Worm (Caenorhabditis elegans): ENCODE results near the gene F31F6.3.
A peak's percentile ranks its signal among the peaks of the same experiment; 100 is the strongest.

F31F6.3 gene

ce11 chrX:14881119-14881518 is 8.5 kb upstream of the F31F6.3 start, which contains the start of gene flp-8:
TSS of gene flp-8 (plus strand) at chrX:14881419.
- TF ChIP-seq pes-1 (GFP tag; IDR thresholded peaks at IDR 0.05), result no peak
- no peak for TF ChIP-seq tra-4 (tag; optimal IDR thresholded peaks at IDR 0.05)
- no peak for TF ChIP-seq B0310.2 (tag; optimal IDR thresholded peaks at IDR 0.05)
- TF ChIP-seq hnd-1 (tag; optimal IDR thresholded peaks at IDR 0.05), result no peak
- TF ChIP-seq hmbx-1 (tag; optimal IDR thresholded peaks at IDR 0.05), result no peak
- no peak for TF ChIP-seq sea-1 (GFP tag; conservative IDR thresholded peaks at IDR 0.05)
- no peak for TF ChIP-seq scrt-1 (GFP tag; IDR thresholded peaks at IDR 0.05)
- no peak for TF ChIP-seq ceh-13 (GFP tag; optimal IDR thresholded peaks at IDR 0.05)
- no peak for TF ChIP-seq ceh-36 (tag; optimal IDR thresholded peaks at IDR 0.05)
- TF ChIP-seq hmg-4 (GFP tag; optimal IDR thresholded peaks at IDR 0.05), result no peak
- TF ChIP-seq F13C5.2 (tag; optimal IDR thresholded peaks at IDR 0.05), result no peak
- no peak for TF ChIP-seq tbx-11 (GFP tag; IDR thresholded peaks at IDR 0.05)
- TF ChIP-seq tbx-37 (GFP tag; conservative IDR thresholded peaks at IDR 0.05), result no peak
- no peak for TF ChIP-seq flt-1 (GFP tag; IDR thresholded peaks at IDR 0.05)
- no peak for TF ChIP-seq aly-1 (tag; optimal IDR thresholded peaks at IDR 0.05)
- TF ChIP-seq ama-1 (optimal IDR thresholded peaks at IDR 0.05), result no peak
- TF ChIP-seq ets-7 (tag; optimal IDR thresholded peaks at IDR 0.05), result no peak

ce11 chrX:14877691-14878090 is 5.0 kb upstream of the F31F6.3 start:
- TF ChIP-seq sea-1 (GFP tag; conservative IDR thresholded peaks at IDR 0.05), result no peak
- no peak for TF ChIP-seq ama-1 (optimal IDR thresholded peaks at IDR 0.05)
- no peak for TF ChIP-seq F13C5.2 (tag; optimal IDR thresholded peaks at IDR 0.05)
- TF ChIP-seq scrt-1 (GFP tag; IDR thresholded peaks at IDR 0.05), result no peak
- TF ChIP-seq flt-1 (GFP tag; IDR thresholded peaks at IDR 0.05), result no peak
- no peak for TF ChIP-seq tbx-11 (GFP tag; IDR thresholded peaks at IDR 0.05)
- no peak for TF ChIP-seq hmbx-1 (tag; optimal IDR thresholded peaks at IDR 0.05)
- no peak for TF ChIP-seq ceh-36 (tag; optimal IDR thresholded peaks at IDR 0.05)
- TF ChIP-seq aly-1 (tag; optimal IDR thresholded peaks at IDR 0.05), result no peak
- no peak for TF ChIP-seq tra-4 (tag; optimal IDR thresholded peaks at IDR 0.05)
- TF ChIP-seq hmg-4 (GFP tag; optimal IDR thresholded peaks at IDR 0.05), result no peak
- TF ChIP-seq pes-1 (GFP tag; IDR thresholded peaks at IDR 0.05), result no peak
- TF ChIP-seq ets-7 (tag; optimal IDR thresholded peaks at IDR 0.05), result no peak
- TF ChIP-seq B0310.2 (tag; optimal IDR thresholded peaks at IDR 0.05), result no peak

ce11 chrX:14875668-14876067 is 3.0 kb upstream of the F31F6.3 start, which contains the start of gene sssh-1:
TSS of gene sssh-1 (plus strand) at chrX:14875968.
- TF ChIP-seq sea-1 (GFP tag; conservative IDR thresholded peaks at IDR 0.05) (no peak), F13C5.2 (tag; optimal IDR thresholded peaks at IDR 0.05) (no peak), pes-1 (GFP tag; IDR thresholded peaks at IDR 0.05) (no peak), tra-4 (tag; optimal IDR thresholded peaks at IDR 0.05) (no peak), ceh-36 (tag; optimal IDR thresholded peaks at IDR 0.05) (no peak), B0310.2 (tag; optimal IDR thresholded peaks at IDR 0.05) (no peak), hnd-1 (tag; optimal IDR thresholded peaks at IDR 0.05) (no peak), ets-7 (tag; optimal IDR thresholded peaks at IDR 0.05) (no peak), hmg-4 (GFP tag; optimal IDR thresholded peaks at IDR 0.05) (no peak), aly-1 (tag; optimal IDR thresholded peaks at IDR 0.05) (no peak), hmbx-1 (tag; optimal IDR thresholded peaks at IDR 0.05) (no peak), flt-1 (GFP tag; IDR thresholded peaks at IDR 0.05) (no peak), scrt-1 (GFP tag; IDR thresholded peaks at IDR 0.05) (no peak), ceh-13 (GFP tag; optimal IDR thresholded peaks at IDR 0.05) (no peak)

ce11 chrX:14871780-14872179 is 887 bp downstream of the F31F6.3 start, which contains the start of gene F31F6.2:
TSS of gene F31F6.2 (minus strand) at chrX:14871880.
- TF ChIP-seq hnd-1 (tag; optimal IDR thresholded peaks at IDR 0.05) (no peak), B0310.2 (tag; optimal IDR thresholded peaks at IDR 0.05) (no peak), tbx-37 (GFP tag; conservative IDR thresholded peaks at IDR 0.05) (no peak), F13C5.2 (tag; optimal IDR thresholded peaks at IDR 0.05) (no peak), hmg-4 (GFP tag; optimal IDR thresholded peaks at IDR 0.05) (no peak), aly-1 (tag; optimal IDR thresholded peaks at IDR 0.05) (no peak), ama-1 (optimal IDR thresholded peaks at IDR 0.05) (no peak), pes-1 (GFP tag; IDR thresholded peaks at IDR 0.05) (no peak)

ce11 chrX:14868200-14868599 is 4.5 kb downstream of the F31F6.3 start, which contains the start of gene F31F6.1:
TSS of gene F31F6.1 (minus strand) at chrX:14868300.
- TF ChIP-seq ceh-13 (GFP tag; optimal IDR thresholded peaks at IDR 0.05), result no peak
- TF ChIP-seq aly-1 (tag; optimal IDR thresholded peaks at IDR 0.05), result no peak
- no peak for TF ChIP-seq scrt-1 (GFP tag; IDR thresholded peaks at IDR 0.05)
- no peak for TF ChIP-seq ets-7 (tag; optimal IDR thresholded peaks at IDR 0.05)

- TF ChIP-seq tbx-11 (GFP tag; IDR thresholded peaks at IDR 0.05) (no peak), B0310.2 (tag; optimal IDR thresholded peaks at IDR 0.05) (no peak), tbx-37 (GFP tag; conservative IDR thresholded peaks at IDR 0.05) (no peak), scrt-1 (GFP tag; IDR thresholded peaks at IDR 0.05) (no peak), F13C5.2 (tag; optimal IDR thresholded peaks at IDR 0.05) (no peak)
Measured at ce11 chrX:14865744-14866143, 6.9 kb downstream of the F31F6.3 start, which contains the start of gene C27C12.3. TSS of gene C27C12.3 (minus strand) at chrX:14865844.

ce11 chrX:14861752-14862151 is 10.9 kb downstream of the F31F6.3 start, which contains the start of gene dmd-4:
TSS of gene dmd-4 (minus strand) at chrX:14861852.
- TF ChIP-seq sea-1 (GFP tag; conservative IDR thresholded peaks at IDR 0.05) (no peak), pes-1 (GFP tag; IDR thresholded peaks at IDR 0.05) (no peak), tra-4 (tag; optimal IDR thresholded peaks at IDR 0.05) (no peak)

ce11 chrX:14853712-14854217 is 18.9 kb downstream of the F31F6.3 start, which contains the start of the genes C27C12.1 and C27C12.4:
TSS of gene C27C12.1 (minus strand) at chrX:14853762.
TSS of gene C27C12.4 (plus strand) at chrX:14854086.
- TF ChIP-seq F13C5.2 (tag; optimal IDR thresholded peaks at IDR 0.05) (peak; percentile 67), ceh-36 (tag; optimal IDR thresholded peaks at IDR 0.05) (no peak), tbx-37 (GFP tag; conservative IDR thresholded peaks at IDR 0.05) (peak; percentile 58; the same call in 1 of the 2 replicates), hmg-4 (GFP tag; optimal IDR thresholded peaks at IDR 0.05) (peak; percentile 67)

Measured in whole organism, early embryonic.